Worm (Caenorhabditis elegans): ENCODE measurements around the gene ZK470.1.

- TF ChIP-seq nhr-237 (tag; optimal IDR thresholded peaks at IDR 0.05) (no peak), mes-2 (tag; optimal IDR thresholded peaks at IDR 0.05; ENCODE audit: poor library complexity, severe bottlenecking) (no peak)
Measured at ce11 chrX:4143260-4144018, 20.1 kb upstream of the ZK470.1 start.
